Fruit fly (Drosophila melanogaster) whole organism, pupa: ENCODE measurements around the gene Crag.

ENCODE experiments used
- CG10348 ChIP-seq: fragments of 200-800 bp; sonication (Bioruptor generic); IDR thresholded peaks from 2 replicates; pipeline ENCODE4 v1.3.6; 2022; ENCODE audit warnings: missing biosample characterization, missing genetic modification characterization
- CG12605 ChIP-seq: fragments of 200-800 bp; sonication (Bioruptor generic); IDR thresholded peaks from 2 replicates; pipeline ENCODE4 v1.3.6; 2022; ENCODE audit warnings: missing biosample characterization, missing genetic modification characterization
- CG13204 ChIP-seq: fragments of 200-800 bp; sonication (Bioruptor generic); optimal IDR thresholded peaks from 2 replicates; lab custom pipeline; 2018; ENCODE audit warnings: missing biosample characterization, mild to moderate bottlenecking, missing genetic modification characterization, moderate library complexity
- CG14655 ChIP-seq: fragments of 200-800 bp; sonication (Bioruptor generic); optimal IDR thresholded peaks from 3 replicates; lab custom pipeline; 2017; ENCODE audit warnings: mild to moderate bottlenecking, missing biosample characterization, missing genetic modification reagents, missing genetic modification characterization
- CG15710 ChIP-seq: fragments of 200-800 bp; sonication (Bioruptor generic); optimal IDR thresholded peaks from 2 replicates; lab custom pipeline; 2018; ENCODE audit warnings: missing biosample characterization, mild to moderate bottlenecking, missing genetic modification characterization, moderate library complexity
- CG17806 ChIP-seq: fragments of 200-800 bp; sonication (Bioruptor generic); optimal IDR thresholded peaks from 2 replicates; lab custom pipeline; 2018; ENCODE audit warnings: missing biosample characterization, mild to moderate bottlenecking, missing genetic modification characterization, moderate library complexity
- CG32121 ChIP-seq: fragments of 200-800 bp; sonication (Bioruptor generic); IDR thresholded peaks from 2 replicates; pipeline ENCODE4 v1.3.6; 2022; ENCODE audit warnings: missing biosample characterization, missing genetic modification characterization
- CG34367 ChIP-seq: fragments of 200-800 bp; sonication (Bioruptor generic); optimal IDR thresholded peaks from 2 replicates; lab custom pipeline; 2018; ENCODE audit warnings: missing biosample characterization, mild to moderate bottlenecking, missing genetic modification characterization
- CG4496 ChIP-seq: fragments of 200-800 bp; sonication (Bioruptor generic); IDR thresholded peaks from 3 replicates; pipeline ENCODE4 v1.3.6; 2022; ENCODE audit warnings: missing biosample characterization, missing genetic modification characterization
- CG8159 ChIP-seq: fragments of 200-800 bp; sonication (Bioruptor generic); optimal IDR thresholded peaks from 3 replicates; lab custom pipeline; 2018; ENCODE audit warnings: missing biosample characterization, mild to moderate bottlenecking, missing genetic modification characterization, moderate library complexity
- CG8301 ChIP-seq: fragments of 200-800 bp; sonication (Bioruptor generic); optimal IDR thresholded peaks from 2 replicates; lab custom pipeline; 2018; ENCODE audit warnings: missing biosample characterization, mild to moderate bottlenecking, missing genetic modification characterization
- CG9948 ChIP-seq: fragments of 200-800 bp; sonication (Bioruptor generic); optimal IDR thresholded peaks from 2 replicates; lab custom pipeline; 2018; ENCODE audit warnings: missing biosample characterization, mild to moderate bottlenecking, missing genetic modification characterization, moderate library complexity
- D1 ChIP-seq: fragments of 200-800 bp; sonication (Bioruptor generic); optimal IDR thresholded peaks from 2 replicates; lab custom pipeline; 2018; ENCODE audit warnings: missing biosample characterization, mild to moderate bottlenecking, missing genetic modification characterization, moderate library complexity
- EcR ChIP-seq: fragments of 200-800 bp; sonication (Bioruptor generic); optimal IDR thresholded peaks from 3 replicates; lab custom pipeline; 2019; ENCODE audit warnings: missing biosample characterization, missing genetic modification characterization, mild to moderate bottlenecking, moderate library complexity, missing genetic modification reagents
- Ets98B ChIP-seq: fragments of 200-800 bp; sonication (Bioruptor generic); IDR thresholded peaks from 2 replicates; pipeline ENCODE4 v1.3.6; 2022; ENCODE audit warnings: missing biosample characterization, missing genetic modification characterization
- Pif1A ChIP-seq: fragments of 200-800 bp; sonication (Bioruptor generic); optimal IDR thresholded peaks from 3 replicates; lab custom pipeline; 2016; ENCODE audit warnings: missing biosample characterization, missing genetic modification characterization
- Pif1B ChIP-seq: fragments of 200-800 bp; sonication (Bioruptor generic); optimal IDR thresholded peaks from 3 replicates; lab custom pipeline; 2016; ENCODE audit warnings: missing biosample characterization, missing genetic modification characterization
- Snoo ChIP-seq: fragments of 200-800 bp; sonication (Bioruptor generic); optimal IDR thresholded peaks from 3 replicates; lab custom pipeline; 2017; ENCODE audit warnings: missing biosample characterization, mild to moderate bottlenecking, missing genetic modification characterization, inconsistent platforms
- fd96Ca ChIP-seq: fragments of 200-800 bp; sonication (Bioruptor generic); IDR thresholded peaks from 3 replicates; pipeline ENCODE4 v1.3.6; 2022; ENCODE audit warnings: missing biosample characterization, missing genetic modification characterization
- gl ChIP-seq: fragments of 200-800 bp; sonication (Bioruptor generic); optimal IDR thresholded peaks from 2 replicates; lab custom pipeline; 2018; ENCODE audit warnings: missing biosample characterization, mild to moderate bottlenecking, missing genetic modification characterization
- rn ChIP-seq: fragments of 200-800 bp; sonication (Bioruptor generic); IDR thresholded peaks from 2 replicates; pipeline ENCODE4 v1.3.6; 2022; ENCODE audit warnings: missing biosample characterization, missing genetic modification characterization

Crag gene

DNA sequence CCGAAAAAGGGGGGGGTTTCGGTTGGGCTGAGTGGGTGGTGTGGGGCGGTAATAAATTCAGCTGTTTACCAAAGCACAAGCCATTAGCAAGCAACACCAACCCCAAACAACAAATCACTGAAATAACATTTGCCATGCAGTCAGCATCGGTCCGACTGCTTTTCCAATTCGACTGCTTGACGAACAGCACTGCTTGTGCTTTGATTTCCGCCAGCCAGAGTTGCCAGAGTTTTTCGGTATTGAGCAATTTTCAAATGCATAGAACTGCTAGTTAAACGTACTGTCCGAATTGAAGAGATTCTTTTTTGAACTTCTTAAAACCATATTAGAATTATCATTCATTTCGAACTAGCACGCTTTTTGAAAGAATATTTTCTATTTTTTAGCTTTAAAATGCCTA, 43.0 kb downstream of the Crag start:
- TF ChIP-seq CG12605: no peak
- no peak for TF ChIP-seq EcR (GFP tag; lab: Kevin White, UChicago)
- TF ChIP-seq CG4496: no peak
- TF ChIP-seq D1: no peak
- no peak for TF ChIP-seq CG17806 (tag; lab: Kevin White, UChicago)
- no peak for TF ChIP-seq CG8159
- no peak for TF ChIP-seq CG14655 (GFP tag; lab: Kevin White, UChicago)
- no peak for TF ChIP-seq CG32121 (GFP tag; lab: Robert Waterston, UW)
- TF ChIP-seq Snoo (tag; lab: Kevin White, UChicago): no peak
- TF ChIP-seq Pif1A (GFP tag; lab: Kevin White, UChicago): no peak
- no peak for TF ChIP-seq CG15710 (tag; lab: Kevin White, UChicago)
- no peak for TF ChIP-seq Ets98B (GFP tag; lab: Robert Waterston, UW)
- TF ChIP-seq CG10348 (GFP tag; lab: Robert Waterston, UW): no peak
- TF ChIP-seq CG8301 (tag; lab: Kevin White, UChicago): no peak
- no peak for TF ChIP-seq CG9948
- no peak for TF ChIP-seq rn (GFP tag; lab: Robert Waterston, UW)
- TF ChIP-seq CG34367: no peak
- no peak for TF ChIP-seq fd96Ca (GFP tag; lab: Robert Waterston, UW)

dm6 chrX:8636114-8636929, 44.5 kb downstream of the Crag start:
- TF ChIP-seq CG8301 (tag; lab: Kevin White, UChicago): no peak
- TF ChIP-seq D1: no peak
- no peak for TF ChIP-seq CG13204 (GFP tag; lab: Kevin White, UChicago)
- TF ChIP-seq EcR (GFP tag; lab: Kevin White, UChicago): no peak
- TF ChIP-seq CG12605: no peak
- TF ChIP-seq CG15710 (tag; lab: Kevin White, UChicago): no peak

DNA sequence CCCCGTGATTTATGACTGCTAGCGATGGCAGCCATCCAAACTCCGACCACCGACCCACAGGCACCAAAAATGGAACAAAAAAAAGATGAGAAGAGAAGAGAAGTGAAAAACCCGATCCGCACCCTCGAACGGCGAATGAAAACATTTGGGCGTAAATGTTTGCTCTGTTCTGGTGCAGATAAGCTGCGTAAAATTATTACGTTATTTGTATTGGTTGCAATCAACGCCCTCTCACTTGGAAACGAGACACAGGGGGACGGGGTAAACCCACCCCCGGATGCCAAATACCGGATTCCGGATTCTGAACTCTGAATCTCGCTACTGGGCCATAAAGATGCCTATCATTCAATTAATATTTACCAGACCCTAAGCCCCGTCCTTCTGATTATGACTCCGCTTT, 45.2 kb downstream of the Crag start:
- TF ChIP-seq CG4496: no peak
- no peak for TF ChIP-seq EcR (GFP tag; lab: Kevin White, UChicago)

- no peak for TF ChIP-seq Ets98B (GFP tag; lab: Robert Waterston, UW)
- TF ChIP-seq Pif1B (GFP tag; lab: Kevin White, UChicago): no peak
- TF ChIP-seq EcR (GFP tag; lab: Kevin White, UChicago): no peak
- no peak for TF ChIP-seq CG10348 (GFP tag; lab: Robert Waterston, UW)
- TF ChIP-seq CG4496: no peak
- no peak for TF ChIP-seq CG8301 (tag; lab: Kevin White, UChicago)
Observed at dm6 chrX:8640636-8641216, 48.9 kb downstream of the Crag start.

DNA sequence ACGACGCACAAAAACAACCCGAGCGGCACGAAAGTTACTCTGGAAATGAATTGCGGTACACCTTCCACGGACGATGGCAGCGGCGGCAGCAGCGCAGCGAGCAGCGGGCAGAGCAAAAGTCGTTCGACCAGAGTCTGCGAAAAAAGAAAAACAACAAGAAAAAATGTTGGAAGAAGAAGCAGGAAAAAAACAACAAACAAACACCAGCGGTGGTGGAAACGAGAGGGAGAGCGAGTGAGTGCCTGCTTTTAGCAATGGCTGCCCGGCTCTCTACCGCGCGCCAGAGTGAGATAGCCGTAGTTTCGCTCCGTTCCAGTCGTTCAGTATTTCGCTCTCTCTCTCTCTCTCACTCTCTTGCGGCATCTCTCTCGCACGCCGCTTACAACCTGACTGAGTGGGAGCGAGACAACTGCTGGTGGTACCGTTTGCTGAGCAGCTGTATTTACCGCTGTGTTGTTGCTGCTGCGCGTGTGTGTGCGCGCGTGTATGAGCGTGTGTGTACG, 58.9 kb downstream of the Crag start, which contains the start of gene oc:
Gene oc, minus strand, starts transcription at position 51 of the 503 bp plus-strand sequence.
- TF ChIP-seq EcR (GFP tag; lab: Kevin White, UChicago): no peak
- TF ChIP-seq CG34367: peak; percentile 56
- TF ChIP-seq CG9948: peak; percentile 20
- peak; percentile 57 for TF ChIP-seq CG15710 (tag; lab: Kevin White, UChicago)
- peak; percentile 56 for TF ChIP-seq CG14655 (GFP tag; lab: Kevin White, UChicago)
- no peak for TF ChIP-seq CG17806 (tag; lab: Kevin White, UChicago)
- TF ChIP-seq CG13204 (GFP tag; lab: Kevin White, UChicago): peak; percentile 66
- TF ChIP-seq D1: peak; percentile 19
- TF ChIP-seq CG4496: peak; percentile 78
- TF ChIP-seq fd96Ca (GFP tag; lab: Robert Waterston, UW): peak; percentile 64; the same call in 2 of the 3 replicates
- TF ChIP-seq Snoo (tag; lab: Kevin White, UChicago): peak; percentile 53
- peak; percentile 72 for TF ChIP-seq CG32121 (GFP tag; lab: Robert Waterston, UW)
- TF ChIP-seq Pif1B (GFP tag; lab: Kevin White, UChicago): peak; percentile 39
- no peak for TF ChIP-seq CG10348 (GFP tag; lab: Robert Waterston, UW)
- peak; percentile 64 for TF ChIP-seq Pif1A (GFP tag; lab: Kevin White, UChicago)
- TF ChIP-seq CG8301 (tag; lab: Kevin White, UChicago): peak; percentile 17
- peak; percentile 60 for TF ChIP-seq gl
- peak; percentile 40; the same call in 1 of the 2 replicates for TF ChIP-seq CG12605
- peak; percentile 45; the same call in 1 of the 2 replicates for TF ChIP-seq rn (GFP tag; lab: Robert Waterston, UW)
- no peak for TF ChIP-seq Ets98B (GFP tag; lab: Robert Waterston, UW)
- peak; percentile 37 for TF ChIP-seq CG8159
- TF ChIP-seq, all 21 proteins: peak for 17
